Fruit fly (Drosophila melanogaster): ENCODE measurements around the gene dpr17.

dm6 chr3R:12158495-12158894 is 63.8 kb downstream of the dpr17 start, which contains the start of gene dpr15:
- TF ChIP-seq CG6175 (GFP tag; IDR thresholded peaks at IDR 0.05) (no peak), ewg (GFP tag; optimal IDR thresholded peaks at IDR 0.05) (no peak), CG11456 (GFP tag; IDR thresholded peaks at IDR 0.05) (no peak), CG12659 (GFP tag; optimal IDR thresholded peaks at IDR 0.05) (no peak), CG13287 (GFP tag; IDR thresholded peaks at IDR 0.05; ENCODE audit: partially characterized antibody) (no peak), CG14667 (GFP tag; IDR thresholded peaks at IDR 0.05) (no peak), CG9437 (GFP tag; optimal IDR thresholded peaks at IDR 0.05) (no peak), HmgZ (tag; optimal IDR thresholded peaks at IDR 0.05) (no peak), MBD-R2 (GFP tag; IDR thresholded peaks at IDR 0.05) (no peak), B-H1 (GFP tag; IDR thresholded peaks at IDR 0.05) (no peak), Gug (GFP tag; IDR thresholded peaks at IDR 0.05) (no peak), CG12236 (GFP tag; optimal IDR thresholded peaks at IDR 0.05) (no peak), yki (optimal IDR thresholded peaks at IDR 0.05) (no peak)

Measured in whole organism, embryonic.